Worm (Caenorhabditis elegans) whole organism, young adult: ENCODE measurements around the gene flh-2.
A peak's percentile ranks its signal among the peaks of the same experiment; 100 is the strongest.

ENCODE experiments used
- F57A8.1 ChIP-seq: fragments of 200-800 bp; sonication (Bioruptor generic); optimal IDR thresholded peaks from 2 replicates; lab custom pipeline; 2018; ENCODE audit warnings: mild to moderate bottlenecking, missing genetic modification characterization, moderate library complexity, missing compliant biosample characterization
- Y95B8A.8 ChIP-seq: fragments of 200-800 bp; sonication (Bioruptor generic); IDR thresholded peaks from 2 replicates; pipeline ENCODE4 v1.3.6; 2022; ENCODE audit warnings: missing genetic modification reagents, missing genetic modification characterization, missing compliant biosample characterization
- akir-1 ChIP-seq: fragments of 200-800 bp; sonication (Bioruptor generic); optimal IDR thresholded peaks from 2 replicates; lab custom pipeline; 2018; ENCODE audit warnings: mild to moderate bottlenecking, missing genetic modification characterization, moderate library complexity, missing compliant biosample characterization
- dpl-1 ChIP-seq: fragments of 150-350 bp; optimal IDR thresholded peaks from 2 replicates; lab custom pipeline; 2014; ENCODE audit warnings: missing biosample characterization, missing genetic modification reagents, missing genetic modification characterization
- him-1 ChIP-seq: sonication (generic microtip); optimal IDR thresholded peaks from 2 replicates; lab custom pipeline; 2016; ENCODE audit warnings: missing genotype, missing genetic modification reagents, missing genetic modification characterization, missing compliant biosample characterization
- nfya-1 ChIP-seq: sonication (generic microtip); optimal IDR thresholded peaks from 2 replicates; lab custom pipeline; 2017; ENCODE audit warnings: antibody characterized with exemption, missing compliant biosample characterization, missing genetic modification characterization, borderline replicate concordance; ENCODE audit not compliant: insufficient read depth
- unc-62 ChIP-seq: fragments of 150-350 bp; optimal IDR thresholded peaks from 2 replicates; lab custom pipeline; 2014; ENCODE audit warnings: missing biosample characterization, missing genetic modification reagents, missing genetic modification characterization
- ztf-18 ChIP-seq: sonication (generic microtip); optimal IDR thresholded peaks from 2 replicates; lab custom pipeline; 2016; ENCODE audit warnings: missing genotype, mild to moderate bottlenecking, missing genetic modification characterization, missing compliant biosample characterization

DNA sequence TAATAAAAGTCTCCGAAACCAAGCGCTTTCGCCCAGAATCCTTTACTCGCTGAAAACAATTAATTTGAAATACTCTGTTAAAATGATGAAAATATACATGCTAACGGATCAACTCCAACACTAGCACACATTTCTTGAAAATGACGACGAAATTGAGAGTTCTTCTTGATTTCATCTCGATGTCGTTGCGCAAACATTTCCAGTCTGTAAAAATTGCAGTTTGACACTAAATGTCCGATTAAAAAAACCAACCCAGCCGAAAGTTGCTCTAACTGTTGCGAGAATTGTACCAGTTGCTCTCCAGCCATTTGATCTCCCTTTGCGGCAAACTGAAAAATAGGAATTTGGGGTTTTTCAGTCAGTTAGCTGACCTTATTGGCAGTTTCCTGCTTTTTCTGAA is 9.4 kb downstream of the flh-2 start:
- peak; percentile 9 for TF ChIP-seq ztf-18
- TF ChIP-seq nfya-1 (tag; lab: Kevin White, UChicago): no peak
- no peak for TF ChIP-seq unc-62 (GFP tag; lab: Kevin White, UChicago)
- no peak for TF ChIP-seq him-1
- TF ChIP-seq F57A8.1 (GFP tag; lab: Kevin White, UChicago): no peak
- TF ChIP-seq akir-1 (GFP tag; lab: Kevin White, UChicago): no peak
- TF ChIP-seq Y95B8A.8 (GFP tag; lab: Robert Waterston, UW): no peak
- TF ChIP-seq dpl-1 (GFP tag; lab: Kevin White, UChicago): no peak
